Fruit fly (Drosophila melanogaster): Measurements from ENCODE around the gene ed.

Gene ed

DNA sequence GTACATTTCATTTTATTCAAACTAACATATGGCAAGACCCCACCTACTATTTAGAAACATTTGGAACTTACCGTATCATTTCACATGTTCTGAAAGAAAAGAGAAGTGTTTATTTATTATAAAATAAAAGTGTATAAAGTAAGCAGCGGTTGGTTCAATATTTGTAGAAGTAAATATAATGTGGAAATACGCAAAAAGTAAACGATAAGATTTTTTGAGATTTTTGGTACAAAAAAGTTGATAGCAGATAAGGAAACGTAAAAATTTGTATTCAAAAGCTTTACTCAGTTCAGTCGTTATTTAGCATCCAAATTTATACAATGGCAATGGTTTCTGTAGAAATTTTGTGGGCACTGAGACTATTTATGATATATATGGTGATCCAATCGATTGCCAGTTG lies 88.9 kb downstream of the ed start, which contains the start of gene Sr-CIII:
TSS of gene Sr-CIII (plus strand) at position 301 of the 400 bp plus-strand sequence.
- TF ChIP-seq CTCF (optimal IDR thresholded peaks at IDR 0.05) (no peak), CG8478 (optimal IDR thresholded peaks at IDR 0.05) (no peak)

DNA sequence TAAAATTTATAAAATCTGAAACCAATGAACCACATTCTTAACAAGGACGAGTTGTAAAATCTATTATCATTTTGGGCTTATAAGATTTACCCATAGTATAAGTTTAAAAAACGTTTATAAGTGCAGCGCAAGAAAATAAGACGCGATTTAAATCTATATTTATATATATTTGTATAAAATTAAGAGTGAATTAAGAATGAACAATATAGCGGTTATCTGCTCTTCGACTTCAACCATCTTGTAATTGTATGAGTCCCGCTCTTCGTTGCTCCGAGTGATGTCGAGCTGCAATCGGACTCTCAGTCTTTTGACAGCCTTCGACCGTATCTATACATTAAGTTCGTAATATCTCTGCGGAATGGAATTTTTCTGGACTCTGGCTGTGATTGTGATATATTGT lies 90.2 kb downstream of the ed start, which contains the start of gene Sr-CI:
TSS of gene Sr-CI (plus strand) at position 301 of the 400 bp plus-strand sequence.
- TF ChIP-seq CG8478 (optimal IDR thresholded peaks at IDR 0.05) (no peak), CTCF (optimal IDR thresholded peaks at IDR 0.05) (no peak)

- TF ChIP-seq CTCF (optimal IDR thresholded peaks at IDR 0.05) (no peak), CG8478 (optimal IDR thresholded peaks at IDR 0.05) (no peak)
Observed at dm6 chr2L:4123050-4123449, 91.9 kb downstream of the ed start.

DNA sequence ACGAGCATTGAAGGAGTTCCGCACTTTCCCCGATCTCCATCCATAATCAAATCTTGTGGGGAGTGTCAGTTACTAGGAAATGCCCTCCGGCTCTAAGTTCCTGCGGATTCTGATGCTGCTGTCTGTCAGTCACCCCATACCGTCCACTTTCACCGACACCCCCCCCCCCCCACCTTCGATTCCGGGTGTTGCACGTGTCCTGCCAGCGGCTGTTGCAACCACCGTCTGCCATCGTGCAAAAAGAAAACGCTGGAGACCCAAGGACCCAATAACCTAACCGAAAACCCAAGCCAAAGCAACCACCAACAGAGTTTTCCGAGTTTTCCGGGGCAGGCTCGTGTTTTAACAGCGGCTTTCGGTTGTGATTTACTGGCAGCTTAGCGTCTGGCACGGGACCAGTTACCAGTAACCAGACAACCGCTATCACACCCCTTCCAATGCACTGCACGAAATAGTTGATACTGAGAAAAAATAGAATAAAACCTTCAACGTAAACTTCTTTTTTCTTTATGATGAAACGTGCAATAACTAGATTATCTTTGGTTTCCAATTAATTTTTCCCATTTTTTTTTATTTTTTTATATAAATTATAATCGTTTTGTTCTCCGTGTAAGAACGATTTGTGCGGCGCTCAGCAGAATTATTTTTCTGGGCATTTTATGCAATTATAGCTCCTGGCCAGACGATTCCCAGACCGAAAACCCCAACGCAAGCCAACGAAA lies 93.6 kb downstream of the ed start:
- TF ChIP-seq CG8478 (optimal IDR thresholded peaks at IDR 0.05) (no peak), CTCF (optimal IDR thresholded peaks at IDR 0.05) (no peak)

DNA sequence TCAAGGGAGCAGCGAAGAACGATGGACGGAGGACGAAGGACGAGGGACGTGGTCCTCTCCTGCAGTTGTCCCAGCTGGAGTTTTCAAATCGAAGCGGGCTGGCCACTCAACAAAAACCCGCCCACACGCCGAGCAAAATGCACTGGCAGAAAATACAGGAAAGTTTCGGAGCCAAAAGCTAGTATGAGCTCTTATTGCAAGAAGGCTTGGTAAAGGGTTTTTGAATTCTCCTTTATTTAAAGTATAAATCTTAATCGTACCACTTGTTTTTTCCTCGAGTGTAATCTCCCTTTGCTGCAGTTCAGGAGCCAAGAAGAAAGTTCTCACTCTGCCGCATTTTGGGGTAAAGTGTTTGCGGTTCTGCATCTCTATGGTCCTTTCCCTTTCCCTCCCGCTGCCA lies 97.7 kb downstream of the ed start:
- TF ChIP-seq CTCF (optimal IDR thresholded peaks at IDR 0.05): no peak
- TF ChIP-seq CG8478 (optimal IDR thresholded peaks at IDR 0.05): no peak

- TF ChIP-seq CTCF (optimal IDR thresholded peaks at IDR 0.05) (no peak), CG8478 (optimal IDR thresholded peaks at IDR 0.05) (no peak)
Observed at dm6 chr2L:4132303-4132702, 101.1 kb downstream of the ed start.

DNA sequence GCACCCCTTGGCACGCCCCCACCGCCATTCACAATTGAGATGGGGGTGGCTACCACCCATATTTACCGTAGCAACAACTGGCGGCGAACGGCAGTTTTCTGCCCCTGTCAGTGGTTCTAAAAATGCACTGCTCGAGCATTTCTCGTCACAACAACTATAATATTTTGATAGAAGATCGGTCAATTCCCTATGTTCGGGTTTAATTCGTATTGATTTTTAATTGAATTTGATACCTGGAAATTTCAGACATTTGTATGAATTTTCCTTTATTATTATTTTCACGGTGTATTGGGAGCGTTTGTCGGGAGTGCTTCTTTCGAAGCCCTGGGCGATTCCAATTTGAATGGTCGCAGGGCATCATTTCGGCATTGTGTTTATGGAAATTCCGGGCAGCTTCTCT lies 101.9 kb downstream of the ed start:
- no peak for TF ChIP-seq CG8478 (optimal IDR thresholded peaks at IDR 0.05)
- no peak for TF ChIP-seq CTCF (optimal IDR thresholded peaks at IDR 0.05)

- no peak for TF ChIP-seq CG8478 (optimal IDR thresholded peaks at IDR 0.05)
Observed at dm6 chr2L:4133960-4134359, 102.8 kb downstream of the ed start.

dm6 chr2L:4146317-4146716 lies 115.1 kb downstream of the ed start:
- TF ChIP-seq CG8478 (optimal IDR thresholded peaks at IDR 0.05) (no peak), CTCF (optimal IDR thresholded peaks at IDR 0.05) (no peak)

- TF ChIP-seq CTCF (optimal IDR thresholded peaks at IDR 0.05): no peak
- TF ChIP-seq CG8478 (optimal IDR thresholded peaks at IDR 0.05): no peak
Observed at dm6 chr2L:4148979-4149378, 117.8 kb downstream of the ed start, which contains the start of gene CG2955. TSS of gene CG2955 (plus strand) at chr2L:4149279.
